Fruit fly (Drosophila melanogaster) whole organism, prepupa: ENCODE measurements around the gene CG14204.

Experiments used
- CG4318 ChIP-seq: fragments of 200-800 bp; sonication (Bioruptor generic); optimal IDR thresholded peaks from 3 replicates; lab custom pipeline; 2017; ENCODE audit warnings: missing biosample characterization, mild to moderate bottlenecking, missing genetic modification characterization
- CG6792 ChIP-seq: fragments of 200-800 bp; sonication (Bioruptor generic); optimal IDR thresholded peaks from 3 replicates; lab custom pipeline; 2016; ENCODE audit warnings: missing biosample characterization, missing genetic modification characterization
- Eip93F ChIP-seq: fragments of 200-800 bp; sonication (Bioruptor generic); optimal IDR thresholded peaks from 2 replicates; lab custom pipeline; 2016; ENCODE audit warnings: missing biosample characterization, mild to moderate bottlenecking, missing genetic modification characterization
- Gug ChIP-seq: fragments of 200-800 bp; sonication (Bioruptor generic); IDR thresholded peaks from 2 replicates; pipeline ENCODE4 v1.3.6; 2022; ENCODE audit warnings: missing biosample characterization, missing genetic modification characterization
- Smox ChIP-seq: fragments of 200-800 bp; sonication (Bioruptor generic); optimal IDR thresholded peaks from 3 replicates; lab custom pipeline; 2016; ENCODE audit warnings: missing biosample characterization, missing genetic modification characterization
- spab ChIP-seq: fragments of 200-800 bp; sonication (Bioruptor generic); optimal IDR thresholded peaks from 2 replicates; lab custom pipeline; 2017; ENCODE audit warnings: missing biosample characterization, mild to moderate bottlenecking, missing genetic modification characterization, missing genetic modification reagents
- ss ChIP-seq, 2 experiments: fragments of 200-800 bp; sonication (Bioruptor generic); optimal IDR thresholded peaks; 2 replicates in 1 of 2; 3 replicates in 1 of 2; lab custom pipeline; 2017 to 2018; ENCODE audit warnings: mild to moderate bottlenecking in 2 of 2, missing biosample characterization in 2 of 2, missing genetic modification characterization in 2 of 2, moderate library complexity in 1 of 2
- vri ChIP-seq: fragments of 200-800 bp; sonication (Bioruptor generic); optimal IDR thresholded peaks from 3 replicates; lab custom pipeline; 2016; ENCODE audit warnings: missing biosample characterization, mild to moderate bottlenecking, missing genetic modification characterization

DNA sequence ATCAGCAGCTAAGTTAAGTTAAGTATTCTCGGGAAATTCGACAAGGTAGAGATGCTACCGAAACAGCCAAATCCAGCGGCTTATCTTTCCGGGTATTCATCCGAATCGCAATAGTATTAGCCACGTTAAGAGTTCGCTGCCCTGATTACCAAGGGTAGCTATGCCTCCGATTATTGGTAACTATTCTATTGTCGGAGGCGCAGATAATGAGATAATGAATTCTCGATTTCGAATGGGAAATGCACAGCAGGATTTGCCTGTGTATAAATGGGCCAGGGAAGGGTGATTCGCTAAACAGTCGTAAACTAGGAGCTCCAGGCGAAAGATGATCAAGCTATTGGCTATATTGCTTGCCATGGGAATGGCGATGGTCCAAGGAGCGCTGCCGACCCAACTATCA, at the start of gene CG14204:
- no peak for TF ChIP-seq ss (GFP tag; optimal IDR thresholded peaks at IDR 0.05; lab: Kevin White, UChicago)
- no peak for TF ChIP-seq Gug (GFP tag; lab: Robert Waterston, UW)
- TF ChIP-seq vri: no peak
- TF ChIP-seq Smox (GFP tag; lab: Kevin White, UChicago): no peak
- TF ChIP-seq spab (GFP tag; lab: Kevin White, UChicago): no peak
- no peak for TF ChIP-seq CG6792
- TF ChIP-seq Eip93F: no peak
- TF ChIP-seq CG4318 (GFP tag; lab: Kevin White, UChicago): no peak
